Worm (Caenorhabditis elegans): Measurements from ENCODE around the gene srx-97.
A peak's percentile ranks its signal among the peaks of the same experiment; 100 is the strongest.

srx-97 gene

ce11 chrII:3634765-3635164, 34.5 kb downstream of the srx-97 start:
- no peak for TF ChIP-seq mxl-1 (tag; optimal IDR thresholded peaks at IDR 0.05)
- TF ChIP-seq aptf-2 (GFP tag; conservative IDR thresholded peaks at IDR 0.05), result no peak
- TF ChIP-seq snpc-1.1 (tag; optimal IDR thresholded peaks at IDR 0.05; ENCODE audit: insufficient read depth), result peak; percentile 50
- no peak for TF ChIP-seq let-526 (GFP tag; IDR thresholded peaks at IDR 0.05)
- TF ChIP-seq F57C9.4 (tag; optimal IDR thresholded peaks at IDR 0.05), result no peak
- TF ChIP-seq snpc-4 (GFP tag; optimal IDR thresholded peaks at IDR 0.05), result peak; percentile 33
- TF ChIP-seq snpc-4 (tag; optimal IDR thresholded peaks at IDR 0.05), result peak in 3 of 4 experiments; percentile 59 to 89 (median 79)
- TF ChIP-seq hmg-1.2 (GFP tag; IDR thresholded peaks at IDR 0.05), result peak; percentile 36; the same call in 1 of the 2 replicates
- TF ChIP-seq B0019.2 (GFP tag; conservative IDR thresholded peaks at IDR 0.05), result no peak
- no peak for TF ChIP-seq attf-3 (GFP tag; conservative IDR thresholded peaks at IDR 0.05)
- no peak for TF ChIP-seq sea-2 (GFP tag; IDR thresholded peaks at IDR 0.05)
- TF ChIP-seq hlh-26 (GFP tag; conservative IDR thresholded peaks at IDR 0.05), result no peak
- TF ChIP-seq attf-5 (GFP tag; optimal IDR thresholded peaks at IDR 0.05), result no peak

DNA sequence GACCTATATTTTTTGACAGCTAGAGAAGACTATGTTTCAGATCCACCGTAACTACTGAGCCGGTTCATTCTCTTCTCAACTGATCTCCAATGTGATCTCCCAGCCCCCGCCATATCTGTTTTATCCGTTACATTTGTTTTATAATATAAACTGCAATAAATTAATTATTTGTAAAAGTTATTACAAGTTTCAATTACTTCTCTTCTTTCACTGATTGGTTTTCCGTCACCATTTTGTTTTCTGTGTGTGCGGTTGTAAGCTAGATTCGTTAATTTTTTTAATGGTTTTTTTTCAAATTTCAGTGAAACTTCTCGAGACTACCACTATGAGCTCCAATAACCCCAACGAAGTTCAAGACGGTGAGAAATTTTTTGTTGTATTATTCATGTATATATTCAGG, 38.4 kb downstream of the srx-97 start, which contains the start of gene M151.2:
Gene M151.2, plus strand, starts transcription at position 301 of the 400 bp plus-strand sequence.
- TF ChIP-seq aptf-3 (GFP tag; IDR thresholded peaks at IDR 0.05) (no peak), sptf-2 (GFP tag; optimal IDR thresholded peaks at IDR 0.05) (no peak), ceh-79 (tag; optimal IDR thresholded peaks at IDR 0.05) (no peak), nhr-179 (tag; optimal IDR thresholded peaks at IDR 0.05) (no peak), lin-35 (GFP tag; optimal IDR thresholded peaks at IDR 0.05) (no peak), F10E7.11 (tag; optimal IDR thresholded peaks at IDR 0.05) (no peak), lsl-1 (GFP tag; optimal IDR thresholded peaks at IDR 0.05) (no peak), atf-7 (tag; optimal IDR thresholded peaks at IDR 0.05) (no peak), attf-6 (GFP tag; IDR thresholded peaks at IDR 0.05) (no peak), lag-1 (GFP tag; IDR thresholded peaks at IDR 0.05) (no peak), F55B11.4 (tag; optimal IDR thresholded peaks at IDR 0.05; ENCODE audit: borderline replicate concordance, insufficient read depth) (no peak), ztf-6 (GFP tag; IDR thresholded peaks at IDR 0.05) (no peak), mel-28 (tag; optimal IDR thresholded peaks at IDR 0.05; ENCODE audit: borderline replicate concordance) (no peak), ztf-18 (tag; optimal IDR thresholded peaks at IDR 0.05) (no peak), zfh-2 (GFP tag; conservative IDR thresholded peaks at IDR 0.05) (no peak), nfyb-1 (GFP tag; IDR thresholded peaks at IDR 0.05) (no peak)

ce11 chrII:3626872-3627271, 42.3 kb downstream of the srx-97 start, which contains the start of gene M151.3:
TSS of gene M151.3 (plus strand) at chrII:3627172.
- TF ChIP-seq sea-2 (GFP tag; IDR thresholded peaks at IDR 0.05) (no peak), B0261.1 (tag; optimal IDR thresholded peaks at IDR 0.05) (no peak), cebp-2 (GFP tag; IDR thresholded peaks at IDR 0.05) (no peak), lag-1 (GFP tag; IDR thresholded peaks at IDR 0.05) (no peak), let-526 (GFP tag; IDR thresholded peaks at IDR 0.05) (no peak), attf-3 (GFP tag; conservative IDR thresholded peaks at IDR 0.05) (no peak), snpc-3.4 (tag; optimal IDR thresholded peaks at IDR 0.05) (no peak), ztf-3 (GFP tag; optimal IDR thresholded peaks at IDR 0.05) (no peak), ceh-40 (GFP tag; IDR thresholded peaks at IDR 0.05) (no peak), hrde-1 (tag; optimal IDR thresholded peaks at IDR 0.05; ENCODE audit: borderline replicate concordance) (no peak), mes-4 (tag; optimal IDR thresholded peaks at IDR 0.05) (no peak), mel-28 (tag; optimal IDR thresholded peaks at IDR 0.05; ENCODE audit: borderline replicate concordance) (no peak), egrh-3 (GFP tag; IDR thresholded peaks at IDR 0.05) (no peak), lin-26 (GFP tag; IDR thresholded peaks at IDR 0.05) (no peak), athp-1 (tag; optimal IDR thresholded peaks at IDR 0.05) (no peak)

Data from whole organism, young adult.